Worm (Caenorhabditis elegans): ENCODE results near the gene C06E2.9.
A peak's percentile ranks its signal among the peaks of the same experiment; 100 is the strongest.

The C06E2.9 gene

DNA sequence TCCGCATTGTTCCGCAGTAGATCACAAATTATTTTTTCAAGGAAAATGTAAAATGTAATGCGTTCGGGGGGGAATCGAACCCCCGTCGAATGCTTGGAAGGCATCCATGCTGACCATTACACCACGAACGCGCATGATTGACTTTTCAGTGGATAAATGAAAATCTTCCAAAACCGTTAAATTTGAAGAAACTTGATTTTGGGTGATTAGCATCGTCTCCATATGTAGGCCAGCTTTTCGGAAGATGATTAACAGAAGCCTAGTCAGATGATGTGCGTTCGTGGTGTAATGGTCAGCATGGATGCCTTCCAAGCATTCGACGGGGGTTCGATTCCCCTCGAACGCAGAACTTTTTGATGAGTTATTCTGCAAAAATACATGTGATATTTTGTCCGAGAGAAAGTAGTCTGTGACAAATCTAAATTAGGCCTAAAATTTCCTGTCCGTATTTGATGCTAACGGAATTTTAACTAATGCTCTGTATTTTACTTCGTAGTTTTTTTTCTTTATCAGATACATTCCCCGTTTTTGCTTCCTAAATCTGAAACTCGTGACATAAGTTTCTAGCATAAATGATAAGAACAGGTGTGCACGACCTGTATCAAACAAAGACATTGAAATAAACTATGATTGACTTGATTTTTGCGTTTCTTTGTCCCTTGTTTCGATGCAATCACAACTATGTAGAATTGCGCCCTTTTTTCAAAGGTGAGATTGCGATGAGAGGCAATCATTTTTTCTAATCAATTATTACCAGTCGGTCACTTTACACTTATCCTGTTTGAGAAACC is 14.4 kb upstream of the C06E2.9 start, which contains the start of gene C28G1.10 (continued):
- no peak for TF ChIP-seq ces-1 (GFP tag; optimal IDR thresholded peaks at IDR 0.05)
- TF ChIP-seq ZK337.2 (GFP tag; IDR thresholded peaks at IDR 0.05): peak; percentile 61
- no peak for TF ChIP-seq ztf-7 (tag; optimal IDR thresholded peaks at IDR 0.05)
- peak; percentile 63; the same call in 1 of the 2 replicates for TF ChIP-seq D1046.2 (GFP tag; IDR thresholded peaks at IDR 0.05)
- peak; percentile 73 for TF ChIP-seq Y105C5A.15 (GFP tag; IDR thresholded peaks at IDR 0.05)
- TF ChIP-seq T20F7.1 (GFP tag; optimal IDR thresholded peaks at IDR 0.05): no peak
- TF ChIP-seq F44E2.7 (GFP tag; IDR thresholded peaks at IDR 0.05): peak; percentile 80
- TF ChIP-seq R02D3.7 (tag; optimal IDR thresholded peaks at IDR 0.05): no peak
- no peak for TF ChIP-seq attf-4 (tag; optimal IDR thresholded peaks at IDR 0.05)
- no peak for TF ChIP-seq ceh-20 (GFP tag; IDR thresholded peaks at IDR 0.05)
- peak; percentile 72 for TF ChIP-seq arid-1 (GFP tag; conservative IDR thresholded peaks at IDR 0.05)
- TF ChIP-seq lin-13 (GFP tag; optimal IDR thresholded peaks at IDR 0.05): no peak
- TF ChIP-seq aly-2 (tag; optimal IDR thresholded peaks at IDR 0.05): no peak
- TF ChIP-seq ztf-11 (tag; optimal IDR thresholded peaks at IDR 0.05): no peak
- TF ChIP-seq ceh-28 (tag; optimal IDR thresholded peaks at IDR 0.05): no peak
- TF ChIP-seq fos-1 (tag; optimal IDR thresholded peaks at IDR 0.05): no peak
- TF ChIP-seq vab-7 (GFP tag; IDR thresholded peaks at IDR 0.05): peak; percentile 66
- peak; percentile 3 for TF ChIP-seq dpl-1 (GFP tag; optimal IDR thresholded peaks at IDR 0.05)
- TF ChIP-seq daf-16 (GFP tag; optimal IDR thresholded peaks at IDR 0.05): no peak
- TF ChIP-seq daf-16 (tag; optimal IDR thresholded peaks at IDR 0.05): no peak
- TF ChIP-seq lim-7 (GFP tag; IDR thresholded peaks at IDR 0.05): peak; percentile 76
- TF ChIP-seq lin-29 (GFP tag; IDR thresholded peaks at IDR 0.05): peak; percentile 22; the same call in 1 of the 2 replicates
- peak; percentile 50 for TF ChIP-seq lin-1 (GFP tag; IDR thresholded peaks at IDR 0.05)
- peak; percentile 63 for TF ChIP-seq lin-38 (GFP tag; IDR thresholded peaks at IDR 0.05)
- peak; percentile 67; the same call in 1 of the 2 replicates for TF ChIP-seq F26F4.8 (GFP tag; conservative IDR thresholded peaks at IDR 0.05)
- TF ChIP-seq ceh-44 (GFP tag; IDR thresholded peaks at IDR 0.05): no peak
- TF ChIP-seq nhr-6 (tag; optimal IDR thresholded peaks at IDR 0.05): no peak
- no peak for TF ChIP-seq gei-8 (GFP tag; optimal IDR thresholded peaks at IDR 0.05)
- TF ChIP-seq ceh-32 (tag; optimal IDR thresholded peaks at IDR 0.05; ENCODE audit: poor library complexity): no peak
- no peak for TF ChIP-seq nhr-102 (tag; optimal IDR thresholded peaks at IDR 0.05)
- peak; percentile 62 for TF ChIP-seq dve-1 (tag; optimal IDR thresholded peaks at IDR 0.05; ENCODE audit: insufficient read depth)
- TF ChIP-seq mdl-1 (tag; optimal IDR thresholded peaks at IDR 0.05): no peak
- TF ChIP-seq nhr-111 (GFP tag; optimal IDR thresholded peaks at IDR 0.05): no peak
- 0 out of 2 replicates have a peak, but pooled peaks have one; percentile 44 for TF ChIP-seq daf-19 (GFP tag; conservative IDR thresholded peaks at IDR 0.05)
- no peak for TF ChIP-seq ceh-62 (tag; optimal IDR thresholded peaks at IDR 0.05)
- 0 out of 2 replicates have a peak, but pooled peaks have one; percentile 12 for TF ChIP-seq zfp-3 (GFP tag; conservative IDR thresholded peaks at IDR 0.05)
- no peak for TF ChIP-seq jun-1 (tag; optimal IDR thresholded peaks at IDR 0.05)

- TF ChIP-seq nhr-25 (tag; optimal IDR thresholded peaks at IDR 0.05; ENCODE audit: borderline replicate concordance, insufficient read depth) (no peak), madf-5 (GFP tag; IDR thresholded peaks at IDR 0.05) (no peak)
Measured at ce11 chrX:8853524-8853923, 7.5 kb upstream of the C06E2.9 start, which contains the start of gene sprp-4. sprp-4 (minus strand) TSS chrX:8853624.
